Worm (Caenorhabditis elegans): ENCODE results near the gene Y60A3A.21.

- TF ChIP-seq him-1 (tag; optimal IDR thresholded peaks at IDR 0.05) (no peak), W03F9.2 (tag; optimal IDR thresholded peaks at IDR 0.05) (no peak), dao-5 (tag; optimal IDR thresholded peaks at IDR 0.05) (no peak)
Measured at ce11 chrV:20011654-20012053, at the start of gene Y60A3A.21.

Measured in whole organism, L4/young adult.